Worm (Caenorhabditis elegans) whole organism, L2 larva: ENCODE measurements around the gene yars-2.
"Not testable (repeated sequence)": the region's sequence is repeated elsewhere in the genome, so short reads cannot be mapped to it uniquely, and the experiment has no call there.

Experiments
- C34F6.9 ChIP-seq: fragments of 150-350 bp; optimal IDR thresholded peaks from 2 replicates; lab custom pipeline; 2014; ENCODE audit warnings: missing biosample characterization, missing genetic modification characterization
- F13H6.1 ChIP-seq: sonication (generic microtip); optimal IDR thresholded peaks from 2 replicates; lab custom pipeline; 2016; ENCODE audit warnings: missing genetic modification characterization, missing compliant biosample characterization
- R02D3.7 ChIP-seq: fragments of 150-350 bp; optimal IDR thresholded peaks from 2 replicates; lab custom pipeline; 2014; ENCODE audit warnings: missing biosample characterization, missing genetic modification characterization
- Y55F3AM.14 ChIP-seq: fragments of 200-800 bp; sonication (Bioruptor generic); optimal IDR thresholded peaks from 2 replicates; lab custom pipeline; 2018; ENCODE audit warnings: mild to moderate bottlenecking, missing genetic modification characterization, missing compliant biosample characterization
- ZK546.5 ChIP-seq: sonication (generic microtip); optimal IDR thresholded peaks from 2 replicates; lab custom pipeline; 2017; ENCODE audit warnings: missing biosample characterization, missing genetic modification characterization
- ama-1 ChIP-seq: fragments of 150-350 bp; optimal IDR thresholded peaks from 2 replicates; lab custom pipeline; 2018; ENCODE audit warnings: inconsistent platforms
- blmp-1 ChIP-seq: sonication (generic microtip); optimal IDR thresholded peaks from 2 replicates; lab custom pipeline; 2017; ENCODE audit warnings: missing genetic modification characterization, mild to moderate bottlenecking, missing compliant biosample characterization, antibody characterized with exemption, moderate library complexity; ENCODE audit not compliant: insufficient read depth
- crh-2 ChIP-seq: sonication (generic microtip); optimal IDR thresholded peaks from 2 replicates; lab custom pipeline; 2017; ENCODE audit warnings: missing biosample characterization, missing genetic modification characterization
- egl-27 ChIP-seq: sonication (generic microtip); optimal IDR thresholded peaks from 3 replicates; lab custom pipeline; 2017; ENCODE audit warnings: missing biosample characterization, missing genetic modification reagents, missing genetic modification characterization
- elt-1 ChIP-seq: fragments of 150-350 bp; optimal IDR thresholded peaks from 2 replicates; lab custom pipeline; 2014; ENCODE audit warnings: missing biosample characterization, missing genetic modification characterization
- elt-3 ChIP-seq: sonication (generic microtip); optimal IDR thresholded peaks from 2 replicates; lab custom pipeline; 2017; ENCODE audit warnings: missing biosample characterization, missing genetic modification characterization
- gmeb-1 ChIP-seq: fragments of 150-350 bp; optimal IDR thresholded peaks from 2 replicates; lab custom pipeline; 2014; ENCODE audit warnings: missing biosample characterization, missing genetic modification characterization
- lin-13 ChIP-seq: fragments of 150-350 bp; optimal IDR thresholded peaks from 2 replicates; lab custom pipeline; 2014; ENCODE audit warnings: missing biosample characterization, missing genetic modification reagents, missing genetic modification characterization
- lsy-2 ChIP-seq, 2 experiments: fragments of 150-350 bp in 1 of 2; sonication (generic microtip) in 1 of 2; optimal IDR thresholded peaks; 2 replicates each; lab custom pipeline; 2014 to 2017; ENCODE audit warnings: missing biosample characterization in 2 of 2, missing genetic modification characterization in 2 of 2
- mab-5 ChIP-seq: fragments of 150-350 bp; optimal IDR thresholded peaks from 2 replicates; lab custom pipeline; 2014; ENCODE audit warnings: missing biosample characterization, missing genetic modification characterization
- nhr-10 ChIP-seq: sonication (generic microtip); optimal IDR thresholded peaks from 2 replicates; lab custom pipeline; 2017; ENCODE audit warnings: missing biosample characterization, missing genetic modification characterization
- nhr-11 ChIP-seq: fragments of 150-350 bp; optimal IDR thresholded peaks from 2 replicates; lab custom pipeline; 2014; ENCODE audit warnings: missing biosample characterization, missing genetic modification characterization
- nhr-129 ChIP-seq: fragments of 150-350 bp; optimal IDR thresholded peaks from 2 replicates; lab custom pipeline; 2014; ENCODE audit warnings: missing biosample characterization, missing genetic modification characterization
- nhr-21 ChIP-seq: fragments of 150-350 bp; optimal IDR thresholded peaks from 2 replicates; lab custom pipeline; 2014; ENCODE audit warnings: missing biosample characterization, missing genetic modification characterization
- nhr-23 ChIP-seq: fragments of 150-350 bp; optimal IDR thresholded peaks from 2 replicates; lab custom pipeline; 2014; ENCODE audit warnings: missing biosample characterization, missing genetic modification reagents, missing genetic modification characterization
- nhr-25 ChIP-seq: fragments of 150-350 bp; sonication (generic microtip); optimal IDR thresholded peaks from 3 replicates; lab custom pipeline; 2014; ENCODE audit warnings: missing biosample characterization, missing genetic modification characterization
- nhr-6 ChIP-seq: fragments of 150-350 bp; optimal IDR thresholded peaks from 2 replicates; lab custom pipeline; 2014; ENCODE audit warnings: missing biosample characterization, missing genetic modification characterization
- nhr-77 ChIP-seq: fragments of 150-350 bp; optimal IDR thresholded peaks from 2 replicates; lab custom pipeline; 2014; ENCODE audit warnings: missing biosample characterization, missing genetic modification characterization
- peb-1 ChIP-seq: fragments of 150-350 bp; optimal IDR thresholded peaks from 2 replicates; lab custom pipeline; 2014; ENCODE audit warnings: missing biosample characterization, missing genetic modification characterization
- sem-4 ChIP-seq: fragments of 150-350 bp; optimal IDR thresholded peaks from 2 replicates; lab custom pipeline; 2014; ENCODE audit warnings: missing biosample characterization, missing genetic modification reagents, missing genetic modification characterization
- skn-1 ChIP-seq: sonication (generic microtip); optimal IDR thresholded peaks from 2 replicates; lab custom pipeline; 2017; ENCODE audit warnings: missing biosample characterization, missing genetic modification characterization
- sma-3 ChIP-seq: sonication (generic microtip); optimal IDR thresholded peaks from 2 replicates; lab custom pipeline; 2016; ENCODE audit warnings: missing genetic modification reagents, missing genetic modification characterization, missing compliant biosample characterization
- sma-9 ChIP-seq, 2 experiments: fragments of 150-350 bp in 1 of 2; sonication (generic microtip) in 1 of 2; optimal IDR thresholded peaks; 2 replicates each; lab custom pipeline; 2014 to 2016; ENCODE audit warnings: missing genetic modification characterization in 2 of 2, mild to moderate bottlenecking in 1 of 2, missing biosample characterization in 1 of 2, missing compliant biosample characterization in 1 of 2, missing genetic modification reagents in 1 of 2, moderate library complexity in 1 of 2
- unc-39 ChIP-seq: fragments of 150-350 bp; optimal IDR thresholded peaks from 2 replicates; lab custom pipeline; 2014; ENCODE audit warnings: missing biosample characterization, missing genetic modification characterization
- unc-55 ChIP-seq: fragments of 150-350 bp; sonication (generic microtip); optimal IDR thresholded peaks from 3 replicates; lab custom pipeline; 2014; ENCODE audit warnings: missing biosample characterization, missing genetic modification reagents, missing genetic modification characterization
- unc-62 ChIP-seq: fragments of 150-350 bp; optimal IDR thresholded peaks from 2 replicates; lab custom pipeline; 2014; ENCODE audit warnings: missing biosample characterization, missing genetic modification reagents, missing genetic modification characterization
- ztf-1 ChIP-seq: fragments of 200-800 bp; sonication (Bioruptor generic); conservative IDR thresholded peaks from 2 replicates; pipeline ENCODE4 v1.3.6; 2022; ENCODE audit warnings: missing genetic modification characterization, missing compliant biosample characterization
- ztf-11 ChIP-seq: sonication (generic microtip); optimal IDR thresholded peaks from 2 replicates; lab custom pipeline; 2017; ENCODE audit warnings: missing biosample characterization, missing genetic modification characterization
- ztf-4 ChIP-seq: fragments of 150-350 bp; optimal IDR thresholded peaks from 2 replicates; lab custom pipeline; 2014; ENCODE audit warnings: missing biosample characterization, missing genetic modification characterization

yars-2 gene

DNA sequence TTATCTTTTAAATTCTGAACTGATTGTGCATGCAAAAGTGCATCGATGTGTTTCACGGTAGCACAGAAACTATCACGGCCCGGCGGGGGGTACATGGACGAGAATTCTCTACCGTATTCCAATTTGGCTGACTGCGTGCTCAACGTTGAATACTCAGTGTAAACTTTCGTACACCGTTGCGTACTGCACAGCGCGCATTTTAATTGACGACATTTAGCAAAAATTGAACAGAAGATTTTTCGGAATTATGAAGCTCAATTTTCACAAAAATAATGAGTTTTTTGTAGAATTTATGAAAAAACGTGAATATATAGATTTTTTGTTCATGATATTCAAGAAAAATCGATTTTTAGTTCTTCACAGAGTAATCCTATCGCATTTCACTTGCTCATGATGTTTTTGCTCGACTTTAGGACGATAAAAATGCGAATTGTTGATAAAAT is 13.1 kb upstream of the yars-2 start:
- TF ChIP-seq sma-9 (GFP tag; optimal IDR thresholded peaks at IDR 0.05; lab: Kevin White, UChicago) = peak; percentile 50
- not testable (repeated sequence) for TF ChIP-seq sma-9 (tag; optimal IDR thresholded peaks at IDR 0.05; lab: Kevin White, UChicago)
- peak; percentile 81 for TF ChIP-seq F13H6.1 (tag; lab: Kevin White, UChicago)
- peak; percentile 95 to 98 for TF ChIP-seq lsy-2 (tag; optimal IDR thresholded peaks at IDR 0.05; lab: Kevin White, UChicago)
- TF ChIP-seq sma-3 (GFP tag; lab: Kevin White, UChicago) = peak; percentile 86
- peak; percentile 65 for TF ChIP-seq nhr-21 (tag; lab: Kevin White, UChicago)
- TF ChIP-seq nhr-11 (tag; lab: Kevin White, UChicago) = peak; percentile 34
- peak; percentile 35 for TF ChIP-seq unc-55
- TF ChIP-seq lin-13 (GFP tag; lab: Kevin White, UChicago) = peak; percentile 68
- peak; percentile 74 for TF ChIP-seq ZK546.5 (tag; lab: Kevin White, UChicago)
- peak; percentile 19 for TF ChIP-seq ztf-4
- peak; percentile 21 for TF ChIP-seq R02D3.7
- TF ChIP-seq C34F6.9 (tag; lab: Kevin White, UChicago) = peak; percentile 32
- TF ChIP-seq mab-5 (tag; lab: Kevin White, UChicago) = peak; percentile 16
- peak; percentile 11 for TF ChIP-seq nhr-6
- TF ChIP-seq nhr-129 = peak; percentile 29
- TF ChIP-seq gmeb-1 (tag; lab: Kevin White, UChicago) = peak; percentile 58
- TF ChIP-seq blmp-1 (tag; lab: Kevin White, UChicago) = peak; percentile 13
- peak; percentile 65 for TF ChIP-seq nhr-25 (tag; lab: Kevin White, UChicago)
- TF ChIP-seq crh-2 (tag; lab: Kevin White, UChicago) = peak; percentile 36

DNA sequence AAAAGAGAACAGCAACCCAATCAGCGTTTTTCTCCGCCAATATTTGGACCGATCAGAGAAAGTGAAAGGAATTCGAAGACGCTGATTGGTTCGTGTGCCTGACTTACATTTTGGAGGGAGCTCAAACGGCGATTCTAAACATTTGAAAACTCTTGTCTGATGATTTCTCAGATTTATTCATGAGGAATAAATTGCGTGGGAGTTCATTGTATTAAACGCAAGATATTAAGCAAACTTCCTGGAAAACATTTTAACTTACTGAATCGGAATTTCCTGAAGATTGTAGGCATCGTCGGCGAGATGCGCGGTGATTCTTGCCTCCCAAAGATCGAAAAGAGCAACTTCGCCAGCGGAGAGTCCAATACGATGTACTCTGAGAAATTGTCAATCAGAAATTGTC is 12.1 kb upstream of the yars-2 start, which contains the start of gene K08F11.1:
K08F11.1 (plus strand) TSS at position 301 of the 400 bp plus-strand sequence.
- TF ChIP-seq peb-1 (tag; lab: Kevin White, UChicago) (no peak), R02D3.7 (no peak), nhr-10 (no peak), nhr-23 (tag; lab: Kevin White, UChicago) (no peak), sem-4 (tag; lab: Kevin White, UChicago) (no peak), ama-1 (lab: Kevin White, UChicago) (no peak), ztf-11 (tag; lab: Kevin White, UChicago) (no peak), gmeb-1 (tag; lab: Kevin White, UChicago) (no peak), lin-13 (GFP tag; lab: Kevin White, UChicago) (no peak)

DNA sequence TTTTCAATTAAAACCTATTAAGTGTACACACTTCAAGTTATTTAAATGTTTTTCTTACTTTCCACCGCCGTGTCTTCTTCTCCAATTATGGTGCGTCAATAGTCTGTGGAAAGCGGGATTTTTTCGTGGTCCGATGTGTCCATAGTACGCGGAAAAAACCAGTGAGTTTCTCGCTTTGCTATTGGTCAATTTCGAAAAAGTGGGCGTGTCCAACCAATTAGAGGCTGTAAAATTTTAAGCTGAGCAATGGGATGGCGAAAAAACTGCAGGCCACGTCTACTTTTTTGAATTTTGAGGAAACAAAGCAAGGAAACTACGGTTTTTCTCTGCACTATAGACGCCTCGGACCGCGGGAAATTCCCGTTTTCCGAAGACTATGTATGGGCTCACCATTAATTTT is 11.3 kb upstream of the yars-2 start:
- no peak for TF ChIP-seq Y55F3AM.14 (GFP tag; lab: Kevin White, UChicago)
- TF ChIP-seq skn-1 (tag; lab: Kevin White, UChicago) = no peak
- no peak for TF ChIP-seq peb-1 (tag; lab: Kevin White, UChicago)
- no peak for TF ChIP-seq nhr-23 (tag; lab: Kevin White, UChicago)
- no peak for TF ChIP-seq ztf-11 (tag; lab: Kevin White, UChicago)
- no peak for TF ChIP-seq egl-27 (tag; lab: Kevin White, UChicago)
- no peak for TF ChIP-seq unc-62 (GFP tag; lab: Kevin White, UChicago)
- TF ChIP-seq crh-2 (tag; lab: Kevin White, UChicago) = no peak
- no peak for TF ChIP-seq ztf-1 (GFP tag; lab: Robert Waterston, UW)
- TF ChIP-seq elt-1 = no peak
- TF ChIP-seq nhr-6 = no peak
- no peak for TF ChIP-seq lin-13 (GFP tag; lab: Kevin White, UChicago)
- TF ChIP-seq ztf-4 = no peak
- no peak for TF ChIP-seq unc-39
- TF ChIP-seq elt-3 (tag; lab: Kevin White, UChicago) = no peak
- no peak for TF ChIP-seq ZK546.5 (tag; lab: Kevin White, UChicago)
- TF ChIP-seq R02D3.7 = no peak
- TF ChIP-seq nhr-77 (tag; lab: Kevin White, UChicago) = no peak
- TF ChIP-seq sma-3 (GFP tag; lab: Kevin White, UChicago) = no peak

DNA sequence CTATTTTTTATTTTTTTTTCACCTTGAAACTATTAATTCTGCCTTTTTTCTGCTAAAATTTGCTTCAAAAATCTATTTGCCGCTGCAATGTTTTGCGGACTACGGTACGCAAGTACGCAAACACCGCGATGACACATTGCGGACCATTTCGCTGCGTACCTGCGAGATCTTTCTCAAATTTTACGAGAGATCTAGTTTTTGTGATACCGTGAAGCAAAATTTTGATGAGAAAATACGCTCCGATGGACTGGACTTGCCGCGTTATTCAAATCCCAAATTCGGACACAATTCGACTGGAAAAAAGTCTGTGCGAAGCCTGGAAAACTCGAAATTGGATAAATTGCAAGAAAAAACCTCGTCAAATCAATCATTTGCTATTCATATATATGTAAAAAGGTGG is 8.1 kb upstream of the yars-2 start:
- TF ChIP-seq lsy-2 (tag; optimal IDR thresholded peaks at IDR 0.05; lab: Kevin White, UChicago) (peak; percentile 77 to 85), unc-55 (peak; percentile 2), sma-3 (GFP tag; lab: Kevin White, UChicago) (peak; percentile 22), F13H6.1 (tag; lab: Kevin White, UChicago) (peak; percentile 14), C34F6.9 (tag; lab: Kevin White, UChicago) (peak; percentile 8), gmeb-1 (tag; lab: Kevin White, UChicago) (peak; percentile 17)
